Worm (Caenorhabditis elegans) whole organism, L3 larva: ENCODE results near the gene sel-10.

Source experiments
- R02D3.7 ChIP-seq: fragments of 150-350 bp; optimal IDR thresholded peaks from 2 replicates; lab custom pipeline; 2014; ENCODE audit warnings: missing biosample characterization, missing genetic modification characterization
- aly-2 ChIP-seq: fragments of 150-350 bp; optimal IDR thresholded peaks from 2 replicates; lab custom pipeline; 2014; ENCODE audit warnings: missing biosample characterization, missing genetic modification characterization
- ama-1 ChIP-seq: fragments of 150-350 bp; optimal IDR thresholded peaks from 2 replicates; lab custom pipeline; 2018
- ceh-28 ChIP-seq: fragments of 150-350 bp; optimal IDR thresholded peaks from 2 replicates; lab custom pipeline; 2014; ENCODE audit warnings: missing biosample characterization, missing genetic modification reagents, missing genetic modification characterization
- ceh-82 ChIP-seq: fragments of 150-350 bp; optimal IDR thresholded peaks from 2 replicates; lab custom pipeline; 2014; ENCODE audit warnings: missing biosample characterization, missing genetic modification characterization
- ceh-9 ChIP-seq: sonication (generic microtip); optimal IDR thresholded peaks from 2 replicates; lab custom pipeline; 2018; ENCODE audit warnings: missing biosample characterization, missing genetic modification characterization
- daf-12 ChIP-seq: fragments of 150-350 bp; optimal IDR thresholded peaks from 2 replicates; lab custom pipeline; 2014; ENCODE audit warnings: missing biosample characterization, missing genetic modification reagents, missing genetic modification characterization
- egl-27 ChIP-seq: sonication (generic microtip); optimal IDR thresholded peaks from 4 replicates; lab custom pipeline; 2017; ENCODE audit warnings: missing biosample characterization, missing genetic modification reagents, missing genetic modification characterization
- elt-1 ChIP-seq: fragments of 150-350 bp; optimal IDR thresholded peaks from 2 replicates; lab custom pipeline; 2014; ENCODE audit warnings: missing biosample characterization, missing genetic modification characterization
- elt-2 ChIP-seq: sonication (generic microtip); optimal IDR thresholded peaks from 2 replicates; lab custom pipeline; 2016; ENCODE audit warnings: missing genetic modification reagents, mild to moderate bottlenecking, missing genetic modification characterization, missing compliant biosample characterization
- elt-3 ChIP-seq, 3 experiments: fragments of 150-350 bp in 1 of 3; sonication (generic microtip) in 2 of 3; optimal IDR thresholded peaks; 2 replicates in 2 of 3; 4 replicates in 1 of 3; lab custom pipeline; 2014 to 2017; ENCODE audit warnings: missing biosample characterization in 3 of 3, missing genetic modification characterization in 3 of 3
- eor-1 ChIP-seq, 2 experiments: fragments of 150-350 bp; optimal IDR thresholded peaks; 2 replicates each; lab custom pipeline; 2014 to 2018; ENCODE audit warnings: missing biosample characterization in 2 of 2, missing genetic modification characterization in 2 of 2
- fkh-2 ChIP-seq: fragments of 150-350 bp; optimal IDR thresholded peaks from 2 replicates; lab custom pipeline; 2014; ENCODE audit warnings: missing biosample characterization, missing genetic modification reagents, missing genetic modification characterization
- hmg-11 ChIP-seq: sonication (generic microtip); optimal IDR thresholded peaks from 2 replicates; lab custom pipeline; 2016; ENCODE audit warnings: missing genetic modification characterization, missing compliant biosample characterization
- jun-1 ChIP-seq: fragments of 150-350 bp; optimal IDR thresholded peaks from 2 replicates; lab custom pipeline; 2014; ENCODE audit warnings: missing biosample characterization, missing genetic modification reagents, missing genetic modification characterization
- lin-15B ChIP-seq: fragments of 150-350 bp; optimal IDR thresholded peaks from 2 replicates; lab custom pipeline; 2014; ENCODE audit warnings: missing biosample characterization, missing genetic modification characterization
- lin-39 ChIP-seq: fragments of 150-350 bp; optimal IDR thresholded peaks from 2 replicates; lab custom pipeline; 2018; ENCODE audit warnings: missing biosample characterization, missing genetic modification reagents, missing genetic modification characterization
- lsy-12 ChIP-seq: sonication (generic microtip); optimal IDR thresholded peaks from 2 replicates; lab custom pipeline; 2016; ENCODE audit warnings: mild to moderate bottlenecking, missing genetic modification characterization, missing compliant biosample characterization
- mdl-1 ChIP-seq: fragments of 150-350 bp; optimal IDR thresholded peaks from 2 replicates; lab custom pipeline; 2014; ENCODE audit warnings: missing biosample characterization, missing genetic modification characterization
- mml-1 ChIP-seq: fragments of 150-350 bp; sonication (generic microtip); optimal IDR thresholded peaks from 3 replicates; lab custom pipeline; 2014; ENCODE audit warnings: missing biosample characterization, missing genetic modification characterization
- nhr-11 ChIP-seq: fragments of 150-350 bp; optimal IDR thresholded peaks from 2 replicates; lab custom pipeline; 2014; ENCODE audit warnings: missing biosample characterization, missing genetic modification characterization
- nhr-12 ChIP-seq: fragments of 150-350 bp; optimal IDR thresholded peaks from 2 replicates; lab custom pipeline; 2014; ENCODE audit warnings: missing biosample characterization, missing genetic modification characterization
- nhr-237 ChIP-seq: fragments of 150-350 bp; optimal IDR thresholded peaks from 2 replicates; lab custom pipeline; 2014; ENCODE audit warnings: missing biosample characterization, missing genetic modification characterization
- nhr-28 ChIP-seq: fragments of 150-350 bp; optimal IDR thresholded peaks from 2 replicates; lab custom pipeline; 2014; ENCODE audit warnings: missing biosample characterization, missing genetic modification characterization
- nhr-43 ChIP-seq: sonication (generic microtip); optimal IDR thresholded peaks from 2 replicates; lab custom pipeline; 2016; ENCODE audit warnings: mild to moderate bottlenecking, missing genetic modification characterization, missing compliant biosample characterization; ENCODE audit not compliant: poor library complexity, severe bottlenecking
- nhr-76 ChIP-seq: fragments of 150-350 bp; sonication (generic microtip); optimal IDR thresholded peaks from 5 replicates; lab custom pipeline; 2014; ENCODE audit warnings: missing biosample characterization, missing genetic modification characterization
- nhr-77 ChIP-seq: fragments of 150-350 bp; optimal IDR thresholded peaks from 2 replicates; lab custom pipeline; 2014; ENCODE audit warnings: missing biosample characterization, missing genetic modification characterization
- pha-4 ChIP-seq: fragments of 150-350 bp; optimal IDR thresholded peaks from 2 replicates; lab custom pipeline; 2014; ENCODE audit warnings: missing biosample characterization, missing genetic modification reagents, missing genetic modification characterization
- pqm-1 ChIP-seq: fragments of 150-350 bp; optimal IDR thresholded peaks from 2 replicates; lab custom pipeline; 2017; ENCODE audit warnings: missing biosample characterization, missing genetic modification characterization, inconsistent platforms
- sea-2 ChIP-seq: fragments of 150-350 bp; sonication (generic microtip); optimal IDR thresholded peaks from 4 replicates; lab custom pipeline; 2014; ENCODE audit warnings: missing biosample characterization, missing genetic modification reagents, missing genetic modification characterization
- skn-1 ChIP-seq: fragments of 150-350 bp; optimal IDR thresholded peaks from 2 replicates; lab custom pipeline; 2014; ENCODE audit warnings: missing biosample characterization, missing genetic modification characterization
- snpc-4 ChIP-seq: fragments of 150-350 bp; optimal IDR thresholded peaks from 2 replicates; lab custom pipeline; 2014; ENCODE audit warnings: missing biosample characterization, missing genetic modification characterization
- unc-39 ChIP-seq: sonication (generic microtip); optimal IDR thresholded peaks from 4 replicates; lab custom pipeline; 2017; ENCODE audit warnings: missing biosample characterization, missing genetic modification characterization
- unc-62 ChIP-seq: fragments of 150-350 bp; sonication (generic microtip); optimal IDR thresholded peaks from 4 replicates; lab custom pipeline; 2014; ENCODE audit warnings: missing biosample characterization, missing genetic modification reagents, missing genetic modification characterization
- zag-1 ChIP-seq: fragments of 150-350 bp; optimal IDR thresholded peaks from 2 replicates; lab custom pipeline; 2014; ENCODE audit warnings: missing biosample characterization, missing genetic modification characterization
- ztf-11 ChIP-seq: fragments of 150-350 bp; optimal IDR thresholded peaks from 2 replicates; lab custom pipeline; 2014; ENCODE audit warnings: missing biosample characterization, missing genetic modification characterization
- ztf-4 ChIP-seq: fragments of 150-350 bp; optimal IDR thresholded peaks from 2 replicates; lab custom pipeline; 2014; ENCODE audit warnings: missing biosample characterization, missing genetic modification characterization

The sel-10 gene

DNA sequence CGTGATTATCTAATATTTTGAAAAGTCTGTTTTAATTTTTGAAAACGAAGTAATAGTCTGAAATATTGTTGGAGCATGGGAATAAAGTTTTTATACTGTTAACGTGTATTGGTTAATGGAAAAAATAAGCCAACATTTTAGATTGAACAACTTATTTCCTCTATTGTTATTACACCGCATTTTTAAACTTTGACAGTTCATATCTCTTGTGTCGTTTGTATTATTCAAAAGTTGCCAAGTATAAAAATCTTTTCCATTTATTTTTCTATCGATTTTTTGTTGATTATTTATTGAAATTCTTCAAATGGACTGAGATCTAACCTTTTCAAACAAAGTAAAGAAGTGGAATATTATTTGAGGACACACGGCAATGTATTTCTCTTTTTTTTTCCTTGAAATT, 11.7 kb downstream of the sel-10 start, which contains the start of gene str-165:
Gene str-165 (plus strand): TSS at position 301 of the 400 bp plus-strand sequence.
- no peak for TF ChIP-seq mml-1
- TF ChIP-seq lin-15B (tag; lab: Kevin White, UChicago): no peak
- no peak for TF ChIP-seq nhr-76 (tag; lab: Kevin White, UChicago)
- no peak for TF ChIP-seq mdl-1 (tag; lab: Kevin White, UChicago)
- no peak for TF ChIP-seq unc-39 (tag; lab: Kevin White, UChicago)
- no peak for TF ChIP-seq ztf-4 (tag; lab: Kevin White, UChicago)
- TF ChIP-seq unc-62 (GFP tag; lab: Kevin White, UChicago): no peak
- TF ChIP-seq nhr-11 (tag; lab: Kevin White, UChicago): no peak
- TF ChIP-seq ztf-11 (tag; lab: Kevin White, UChicago): no peak
- no peak for TF ChIP-seq elt-3 (tag; optimal IDR thresholded peaks at IDR 0.05; lab: Kevin White, UChicago)
- no peak for TF ChIP-seq hmg-11 (tag; lab: Kevin White, UChicago)
- TF ChIP-seq elt-1: no peak
- TF ChIP-seq eor-1 (tag; optimal IDR thresholded peaks at IDR 0.05; lab: Kevin White, UChicago): no peak
- TF ChIP-seq pha-4 (tag; lab: Kevin White, UChicago): no peak
- no peak for TF ChIP-seq ceh-9 (tag; lab: Kevin White, UChicago)
- TF ChIP-seq lin-39 (tag; lab: Kevin White, UChicago): no peak
- TF ChIP-seq aly-2: no peak
- TF ChIP-seq ceh-82: no peak
- TF ChIP-seq, all 47 proteins: peak for 0

DNA sequence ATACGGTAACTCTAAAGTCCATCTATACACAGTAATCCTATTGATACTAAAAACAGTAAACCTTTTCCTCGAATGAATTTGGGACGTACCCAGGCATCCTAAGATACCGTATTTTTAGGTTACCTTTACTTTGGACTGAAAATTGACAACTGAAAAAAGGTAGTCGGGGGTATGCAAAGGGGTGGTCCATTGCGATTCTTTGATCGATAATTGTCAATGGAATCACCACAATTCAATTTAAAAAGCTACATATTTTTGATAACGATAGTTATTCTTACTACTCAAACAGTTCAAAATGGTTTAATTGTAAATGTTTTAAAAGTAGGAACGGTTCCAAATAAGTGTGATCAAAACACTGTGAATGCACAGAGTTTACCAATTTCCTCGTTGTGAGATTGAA, 14.8 kb downstream of the sel-10 start, which contains the start of gene srx-129:
Gene srx-129 (plus strand): TSS at position 301 of the 400 bp plus-strand sequence.
- no peak for TF ChIP-seq daf-12 (tag; lab: Kevin White, UChicago)
- no peak for TF ChIP-seq unc-62 (GFP tag; lab: Kevin White, UChicago)
- TF ChIP-seq ceh-28 (tag; lab: Kevin White, UChicago): no peak
- no peak for TF ChIP-seq nhr-237
- TF ChIP-seq ztf-4 (tag; lab: Kevin White, UChicago): no peak
- TF ChIP-seq sea-2 (GFP tag; lab: Kevin White, UChicago): no peak
- no peak for TF ChIP-seq pha-4 (tag; lab: Kevin White, UChicago)
- no peak for TF ChIP-seq nhr-12 (tag; lab: Kevin White, UChicago)
- TF ChIP-seq nhr-76 (tag; lab: Kevin White, UChicago): no peak
- TF ChIP-seq egl-27 (tag; lab: Kevin White, UChicago): no peak
- no peak for TF ChIP-seq snpc-4 (tag; lab: Kevin White, UChicago)
- TF ChIP-seq elt-2 (tag; lab: Kevin White, UChicago): no peak
- TF ChIP-seq fkh-2 (tag; lab: Kevin White, UChicago): no peak
- no peak for TF ChIP-seq jun-1 (tag; lab: Kevin White, UChicago)
- TF ChIP-seq lsy-12: no peak
- no peak for TF ChIP-seq nhr-77 (tag; lab: Kevin White, UChicago)
- TF ChIP-seq nhr-28 (tag; lab: Kevin White, UChicago): no peak

DNA sequence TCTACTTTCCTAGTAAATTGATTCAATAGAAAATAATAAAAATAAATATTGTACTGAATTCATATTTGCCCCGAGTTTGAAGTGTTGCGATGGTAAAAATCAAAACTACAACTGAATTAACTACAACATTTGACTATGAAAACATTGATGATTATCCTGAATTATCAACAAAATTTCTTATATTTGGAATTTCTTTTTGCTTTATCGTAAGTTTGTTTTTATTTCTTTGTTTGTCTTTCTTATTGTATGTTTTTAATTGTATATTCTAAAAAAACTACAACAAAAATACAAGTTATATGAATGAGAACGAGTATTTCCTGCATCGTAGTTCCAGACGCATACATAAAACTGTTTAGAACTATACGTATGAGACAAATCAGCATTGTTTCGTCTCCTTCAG, 18.0 kb downstream of the sel-10 start, which contains the start of gene srx-128:
Gene srx-128 (plus strand): TSS at position 301 of the 400 bp plus-strand sequence.
- TF ChIP-seq ceh-9 (tag; lab: Kevin White, UChicago): no peak
- TF ChIP-seq snpc-4 (tag; lab: Kevin White, UChicago): no peak
- TF ChIP-seq elt-1: no peak
- TF ChIP-seq nhr-28 (tag; lab: Kevin White, UChicago): no peak
- TF ChIP-seq elt-3 (tag; optimal IDR thresholded peaks at IDR 0.05; lab: Kevin White, UChicago): no peak
- TF ChIP-seq fkh-2 (tag; lab: Kevin White, UChicago): no peak
- no peak for TF ChIP-seq skn-1 (tag; lab: Kevin White, UChicago)
- no peak for TF ChIP-seq nhr-237
- TF ChIP-seq sea-2 (GFP tag; lab: Kevin White, UChicago): no peak
- TF ChIP-seq jun-1 (tag; lab: Kevin White, UChicago): no peak
- TF ChIP-seq R02D3.7 (tag; lab: Kevin White, UChicago): no peak
- TF ChIP-seq egl-27 (tag; lab: Kevin White, UChicago): no peak
- no peak for TF ChIP-seq lin-15B (tag; lab: Kevin White, UChicago)
- TF ChIP-seq nhr-76 (tag; lab: Kevin White, UChicago): no peak
- no peak for TF ChIP-seq ama-1 (lab: Kevin White, UChicago)
- TF ChIP-seq hmg-11 (tag; lab: Kevin White, UChicago): no peak
- TF ChIP-seq nhr-43 (tag; lab: Kevin White, UChicago): no peak

DNA sequence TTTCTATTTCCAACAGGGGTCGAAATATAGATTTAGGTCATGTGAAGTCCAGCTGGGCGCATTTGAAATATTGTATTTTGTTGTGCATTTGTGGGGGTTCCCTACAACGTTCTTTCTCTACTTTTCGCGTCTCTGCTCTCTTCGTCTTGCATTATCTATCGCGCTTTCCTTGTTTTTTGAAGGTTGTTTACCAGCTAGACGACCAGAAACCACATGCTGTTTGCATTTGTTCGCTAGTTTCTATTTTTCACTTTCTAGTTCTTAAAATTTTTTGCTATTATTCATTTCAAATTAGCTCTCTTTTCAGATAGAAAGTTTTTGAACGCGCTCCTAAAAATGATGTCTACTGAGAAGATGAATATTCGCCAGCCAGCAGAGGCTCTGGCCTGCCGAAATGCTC, 20.3 kb downstream of the sel-10 start, which contains the start of gene F55B12.10:
Gene F55B12.10 (plus strand): TSS at position 301 of the 400 bp plus-strand sequence.
- TF ChIP-seq ztf-4 (tag; lab: Kevin White, UChicago) (no peak), hmg-11 (tag; lab: Kevin White, UChicago) (no peak), nhr-12 (tag; lab: Kevin White, UChicago) (no peak), pqm-1 (tag; lab: Kevin White, UChicago) (no peak), zag-1 (tag; lab: Kevin White, UChicago) (no peak), eor-1 (tag; optimal IDR thresholded peaks at IDR 0.05; lab: Kevin White, UChicago) (no peak), ama-1 (lab: Kevin White, UChicago) (no peak), ceh-9 (tag; lab: Kevin White, UChicago) (no peak), nhr-76 (tag; lab: Kevin White, UChicago) (no peak)
